Worm (Caenorhabditis elegans): ENCODE data around the gene R07B7.2.

Gene R07B7.2

DNA sequence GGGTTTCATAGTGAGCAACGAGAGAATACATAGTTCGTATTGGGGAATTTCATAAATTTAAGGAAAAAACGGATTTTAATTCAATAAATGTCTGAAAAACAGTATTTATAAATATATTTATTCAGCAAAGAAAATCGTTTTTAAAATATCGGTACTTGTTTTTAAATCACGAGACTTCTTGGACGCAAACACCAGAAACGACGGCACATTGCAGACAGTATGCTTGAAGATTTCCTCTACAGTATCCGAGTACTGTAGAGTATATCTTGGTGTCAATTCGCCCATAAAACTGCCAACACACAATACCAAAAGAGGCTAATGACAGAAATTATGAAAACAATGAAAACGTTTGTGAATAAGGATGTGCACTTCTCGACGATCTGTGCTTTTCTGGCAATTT is 6.3 kb upstream of the R07B7.2 start (continued):
- TF ChIP-seq elt-2 (tag; optimal IDR thresholded peaks at IDR 0.05) (no peak), fkh-4 (tag; optimal IDR thresholded peaks at IDR 0.05; ENCODE audit: borderline replicate concordance) (no peak), efl-3 (GFP tag; optimal IDR thresholded peaks at IDR 0.05) (no peak), nhr-20 (tag; optimal IDR thresholded peaks at IDR 0.05) (no peak), isw-1 (GFP tag; IDR thresholded peaks at IDR 0.05) (no peak), nhr-84 (tag; optimal IDR thresholded peaks at IDR 0.05) (no peak), mef-2 (tag; optimal IDR thresholded peaks at IDR 0.05) (no peak), ama-1 (optimal IDR thresholded peaks at IDR 0.05) (no peak), rnt-1 (tag; optimal IDR thresholded peaks at IDR 0.05) (no peak), lin-14 (GFP tag; optimal IDR thresholded peaks at IDR 0.05) (no peak), mep-1 (tag; optimal IDR thresholded peaks at IDR 0.05) (peak; percentile 54), lin-13 (GFP tag; optimal IDR thresholded peaks at IDR 0.05) (no peak), C16A3.4 (tag; optimal IDR thresholded peaks at IDR 0.05) (peak; percentile 5), ceh-82 (tag; optimal IDR thresholded peaks at IDR 0.05) (peak in 1 of 3 experiments; percentile 8), lir-3 (tag; optimal IDR thresholded peaks at IDR 0.05; ENCODE audit: poor library complexity) (peak; percentile 1), unc-130 (tag; optimal IDR thresholded peaks at IDR 0.05) (no peak), unc-62 (GFP tag; optimal IDR thresholded peaks at IDR 0.05) (no peak), zip-4 (GFP tag; optimal IDR thresholded peaks at IDR 0.05) (no peak), grh-1 (GFP tag; IDR thresholded peaks at IDR 0.05) (no peak), tbx-2 (tag; optimal IDR thresholded peaks at IDR 0.05) (no peak), sox-4 (tag; optimal IDR thresholded peaks at IDR 0.05) (no peak), snu-23 (GFP tag; optimal IDR thresholded peaks at IDR 0.05) (peak; percentile 34), sptf-1 (tag; optimal IDR thresholded peaks at IDR 0.05) (no peak), nhr-12 (tag; optimal IDR thresholded peaks at IDR 0.05) (no peak), pax-3 (tag; optimal IDR thresholded peaks at IDR 0.05) (peak; percentile 52), nhr-19 (GFP tag; conservative IDR thresholded peaks at IDR 0.05) (no peak), ets-5 (GFP tag; IDR thresholded peaks at IDR 0.05) (no peak), jun-1 (tag; optimal IDR thresholded peaks at IDR 0.05) (no peak), mdl-1 (tag; optimal IDR thresholded peaks at IDR 0.05) (no peak), lin-35 (GFP tag; optimal IDR thresholded peaks at IDR 0.05) (peak; percentile 20 to 57), ceh-63 (GFP tag; optimal IDR thresholded peaks at IDR 0.05) (no peak), ztf-4 (tag; optimal IDR thresholded peaks at IDR 0.05) (no peak), sup-37 (GFP tag; optimal IDR thresholded peaks at IDR 0.05) (no peak), dsc-1 (tag; optimal IDR thresholded peaks at IDR 0.05) (no peak), dpl-1 (GFP tag; optimal IDR thresholded peaks at IDR 0.05) (peak; percentile 18 to 53 (median 22)), vab-15 (tag; optimal IDR thresholded peaks at IDR 0.05) (no peak), nhr-47 (tag; optimal IDR thresholded peaks at IDR 0.05) (no peak), aly-2 (tag; optimal IDR thresholded peaks at IDR 0.05) (no peak), irx-1 (tag; optimal IDR thresholded peaks at IDR 0.05) (no peak), lsy-2 (tag; optimal IDR thresholded peaks at IDR 0.05) (peak; percentile 40 to 60), nhr-11 (tag; optimal IDR thresholded peaks at IDR 0.05) (no peak), pag-3 (tag; optimal IDR thresholded peaks at IDR 0.05; ENCODE audit: borderline replicate concordance, insufficient read depth) (no peak), lin-39 (tag; optimal IDR thresholded peaks at IDR 0.05) (no peak), hlh-4 (tag; optimal IDR thresholded peaks at IDR 0.05) (no peak), zag-1 (tag; optimal IDR thresholded peaks at IDR 0.05) (no peak), nhr-76 (tag; optimal IDR thresholded peaks at IDR 0.05) (no peak), Y116A8C.19 (tag; optimal IDR thresholded peaks at IDR 0.05; ENCODE audit: borderline replicate concordance) (no peak), nhr-85 (tag) (no peak), ztf-11 (tag; optimal IDR thresholded peaks at IDR 0.05) (no peak), ces-1 (GFP tag; optimal IDR thresholded peaks at IDR 0.05) (no peak), unc-98 (GFP tag; IDR thresholded peaks at IDR 0.05) (no peak), nhr-28 (tag; optimal IDR thresholded peaks at IDR 0.05) (no peak), ceh-90 (tag; optimal IDR thresholded peaks at IDR 0.05) (no peak), egl-27 (tag; optimal IDR thresholded peaks at IDR 0.05) (no peak)

Data from whole organism, L1 larva.